Worm (Caenorhabditis elegans) whole organism, L4/young adult: ENCODE measurements around the gene zhit-3.

Source experiments
- W03F9.2 ChIP-seq: fragments of 150-350 bp; optimal IDR thresholded peaks from 2 replicates; lab custom pipeline; 2014; ENCODE audit warnings: missing biosample characterization, missing genetic modification characterization
- dao-5 ChIP-seq: sonication (generic microtip); optimal IDR thresholded peaks from 2 replicates; lab custom pipeline; 2016; ENCODE audit warnings: missing genotype, missing genetic modification characterization, moderate library complexity, missing compliant biosample characterization
- him-1 ChIP-seq: sonication (generic microtip); optimal IDR thresholded peaks from 2 replicates; lab custom pipeline; 2016; ENCODE audit warnings: missing genotype, missing genetic modification reagents, missing genetic modification characterization, missing compliant biosample characterization

The zhit-3 gene

DNA sequence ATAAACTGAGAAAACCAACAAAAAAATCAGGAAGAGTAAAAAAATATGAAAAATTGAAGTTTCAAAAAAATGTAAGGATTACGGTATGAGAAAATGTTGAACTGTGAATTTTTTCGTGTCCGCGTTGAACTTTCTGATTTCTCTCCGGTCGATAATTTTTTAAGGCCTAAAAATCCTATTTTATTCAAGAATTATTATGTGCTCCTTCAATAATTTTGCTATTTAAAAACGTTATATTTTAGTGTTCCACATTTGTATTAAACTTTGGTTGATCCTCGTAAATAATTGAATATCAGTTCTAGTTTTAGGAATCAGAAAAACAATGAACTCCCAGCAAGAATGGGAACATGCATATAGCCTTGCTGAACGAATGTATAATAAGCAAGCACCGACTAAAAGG, 700 bp upstream of the zhit-3 start, which contains the start of gene hpo-40:
TSS of gene hpo-40 (plus strand) at position 301 of the 400 bp plus-strand sequence.
- TF ChIP-seq him-1 (tag; lab: Kevin White, UChicago): no peak
- no peak for TF ChIP-seq W03F9.2 (tag; lab: Kevin White, UChicago)
- TF ChIP-seq dao-5 (tag; lab: Kevin White, UChicago): no peak

DNA sequence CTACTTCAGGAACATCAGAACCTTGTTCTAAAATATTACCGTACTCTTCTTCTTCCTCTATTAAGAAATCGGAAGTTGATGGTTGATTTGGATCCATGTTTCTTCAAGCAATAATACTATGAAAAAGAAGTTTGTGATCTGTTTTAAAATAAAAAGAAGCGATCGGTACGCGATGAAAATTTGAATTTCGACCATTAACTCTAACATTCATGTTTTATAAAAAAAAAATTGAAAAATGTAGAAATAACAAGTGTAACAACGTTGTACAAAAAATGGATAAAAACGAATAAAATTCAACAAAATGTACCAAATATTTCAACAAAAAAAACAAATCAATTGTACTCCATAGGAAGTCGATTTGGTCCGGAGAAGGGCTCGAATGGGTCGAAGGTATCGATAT, 1.7 kb downstream of the zhit-3 start, which contains the start of gene tftc-3:
TSS of gene tftc-3 (minus strand) at position 101 of the 400 bp plus-strand sequence.
- TF ChIP-seq him-1 (tag; lab: Kevin White, UChicago): no peak
- TF ChIP-seq dao-5 (tag; lab: Kevin White, UChicago): no peak
- TF ChIP-seq W03F9.2 (tag; lab: Kevin White, UChicago): no peak

- TF ChIP-seq W03F9.2 (tag; lab: Kevin White, UChicago) (no peak), him-1 (tag; lab: Kevin White, UChicago) (no peak), dao-5 (tag; lab: Kevin White, UChicago) (no peak)
Measured at ce11 chrV:10206502-10206901, 5.4 kb downstream of the zhit-3 start, which contains the start of gene rpc-25. Gene rpc-25 (minus strand): TSS chrV:10206602.

DNA sequence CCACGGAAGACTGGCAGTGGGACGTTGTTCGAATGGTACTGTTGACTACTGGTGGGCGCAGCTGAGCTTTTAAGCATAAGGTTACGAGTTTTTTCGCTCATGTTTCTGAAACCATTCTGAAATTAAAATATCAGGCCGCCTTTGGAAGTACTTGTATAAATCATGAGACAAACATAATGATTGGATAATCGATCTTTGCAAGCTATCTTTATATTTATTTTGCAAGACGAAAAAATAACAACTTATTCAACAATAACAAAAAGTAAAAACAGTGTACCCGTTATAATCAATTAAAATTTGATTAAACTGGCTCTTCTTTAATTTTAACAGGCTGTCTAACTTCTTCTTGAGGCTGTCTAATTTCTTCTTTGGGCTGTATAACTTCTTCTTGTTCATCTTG, 6.4 kb downstream of the zhit-3 start, which contains the start of gene ZK856.16:
TSS of gene ZK856.16 (minus strand) at position 101 of the 400 bp plus-strand sequence.
- TF ChIP-seq dao-5 (tag; lab: Kevin White, UChicago) (no peak), W03F9.2 (tag; lab: Kevin White, UChicago) (no peak), him-1 (tag; lab: Kevin White, UChicago) (no peak)

ce11 chrV:10204863-10205338, 7.0 kb downstream of the zhit-3 start, which contains the start of the genes ZK856.19 and ZK856.11:
Gene ZK856.19 (minus strand): TSS chrV:10204913.
Gene ZK856.11 (minus strand): TSS chrV:10204938.
- TF ChIP-seq W03F9.2 (tag; lab: Kevin White, UChicago): peak; percentile 58
- no peak for TF ChIP-seq him-1 (tag; lab: Kevin White, UChicago)

DNA sequence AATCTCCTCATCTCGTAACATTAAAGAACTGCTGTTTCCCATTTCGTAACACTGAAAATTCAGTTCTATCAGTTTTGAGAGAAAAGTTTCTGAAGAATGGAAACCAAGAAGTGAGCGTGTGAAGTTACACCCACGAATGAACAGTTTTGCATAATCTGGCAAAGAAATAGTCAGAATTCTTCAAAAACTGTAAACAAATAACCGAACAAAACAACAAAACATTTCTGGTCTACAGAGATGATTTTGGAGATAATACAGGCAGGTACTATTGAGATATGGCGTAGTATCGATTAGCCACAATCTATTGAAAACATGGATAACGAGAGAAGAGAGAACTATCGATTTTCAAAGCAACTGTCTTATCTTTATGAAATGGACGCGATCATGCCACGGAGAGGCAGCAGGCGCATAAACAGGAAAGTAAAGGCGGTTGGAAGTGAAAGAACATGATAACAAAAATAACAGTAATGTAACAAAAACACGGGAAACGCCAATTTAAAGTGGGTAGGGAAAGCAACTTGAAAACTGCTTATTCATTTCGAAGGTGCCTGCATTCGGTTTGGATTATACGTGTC, 8.4 kb downstream of the zhit-3 start, which contains the start of gene chpf-1:
TSS of gene chpf-1 (minus strand) at position 51 of the 575 bp plus-strand sequence.
- TF ChIP-seq dao-5 (tag; lab: Kevin White, UChicago) (no peak), W03F9.2 (tag; lab: Kevin White, UChicago) (no peak), him-1 (tag; lab: Kevin White, UChicago) (no peak)

DNA sequence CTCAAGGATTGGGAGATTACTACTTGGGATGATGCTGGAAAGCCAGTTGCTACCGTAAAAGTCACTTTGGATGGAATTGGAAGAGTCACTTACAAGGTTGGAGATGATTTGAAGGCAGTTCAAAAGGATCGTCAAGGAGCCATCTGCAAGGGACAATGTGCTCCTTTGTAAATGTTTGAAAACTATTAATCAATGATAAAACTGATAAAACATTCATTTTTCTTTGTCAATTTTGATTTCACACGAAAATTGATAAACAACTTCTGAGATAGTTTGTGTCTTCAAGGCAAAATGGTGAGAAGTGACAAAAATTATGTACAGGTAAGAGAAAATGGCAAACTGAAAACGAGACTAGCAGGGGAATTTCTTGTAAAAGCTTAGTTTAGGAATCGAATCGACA, 9.6 kb downstream of the zhit-3 start:
- TF ChIP-seq him-1 (tag; lab: Kevin White, UChicago) (no peak), W03F9.2 (tag; lab: Kevin White, UChicago) (no peak), dao-5 (tag; lab: Kevin White, UChicago) (no peak)

ce11 chrV:10201913-10202312, 10.0 kb downstream of the zhit-3 start, which contains the start of gene ZK856.7:
Gene ZK856.7 (plus strand): TSS chrV:10202098.
- TF ChIP-seq him-1 (tag; lab: Kevin White, UChicago) (no peak), W03F9.2 (tag; lab: Kevin White, UChicago) (no peak), dao-5 (tag; lab: Kevin White, UChicago) (no peak)

DNA sequence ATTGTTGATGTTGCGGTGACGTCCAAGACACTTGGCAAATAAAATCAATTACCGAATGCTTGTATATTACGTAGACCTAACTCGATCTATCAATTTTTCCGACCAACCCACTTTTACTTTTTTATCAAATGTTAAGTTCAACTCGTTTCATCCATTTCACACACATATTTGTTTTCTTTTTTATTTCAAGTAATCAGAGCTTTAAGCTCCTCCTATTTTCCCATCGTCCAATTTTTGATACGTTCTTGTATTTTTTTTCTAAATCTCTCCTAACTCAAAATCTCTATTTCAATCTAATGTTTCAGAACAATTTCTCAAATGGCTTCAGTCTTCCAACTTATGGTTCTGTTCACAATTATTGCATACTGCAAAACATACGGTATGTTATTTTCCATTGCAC, 13.5 kb downstream of the zhit-3 start, which contains the start of gene ZK856.6:
TSS of gene ZK856.6 (plus strand) at position 301 of the 400 bp plus-strand sequence.
- TF ChIP-seq W03F9.2 (tag; lab: Kevin White, UChicago) (no peak), him-1 (tag; lab: Kevin White, UChicago) (no peak), dao-5 (tag; lab: Kevin White, UChicago) (no peak)

ce11 chrV:10191242-10191641, 20.7 kb downstream of the zhit-3 start:
- TF ChIP-seq W03F9.2 (tag; lab: Kevin White, UChicago) (no peak), him-1 (tag; lab: Kevin White, UChicago) (no peak), dao-5 (tag; lab: Kevin White, UChicago) (no peak)

ce11 chrV:10190081-10190556, 21.8 kb downstream of the zhit-3 start, which contains the start of gene ZK856.5:
Gene ZK856.5 (minus strand): TSS chrV:10190131.
- no peak for TF ChIP-seq W03F9.2 (tag; lab: Kevin White, UChicago)
- no peak for TF ChIP-seq dao-5 (tag; lab: Kevin White, UChicago)
- TF ChIP-seq him-1 (tag; lab: Kevin White, UChicago): no peak

DNA sequence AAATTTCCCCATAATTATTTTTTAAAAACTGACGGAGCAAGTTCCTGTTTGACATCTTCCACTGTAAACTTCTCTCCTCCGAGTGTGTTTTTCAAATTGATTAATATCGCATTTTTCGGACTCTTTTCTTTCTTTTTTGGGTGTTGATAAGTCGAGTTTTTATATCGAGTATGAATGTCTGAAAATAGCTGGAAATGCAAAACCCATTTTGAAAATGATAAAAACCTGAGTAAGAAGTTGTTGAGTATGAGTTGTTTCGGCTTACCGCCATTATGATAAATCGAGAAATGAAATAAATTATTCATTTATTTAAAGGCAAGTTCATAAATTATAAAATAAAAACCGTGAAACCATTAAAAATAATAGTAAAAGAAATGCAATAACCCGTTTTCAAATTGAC, 26.2 kb downstream of the zhit-3 start, which contains the start of gene ZK856.18:
TSS of gene ZK856.18 (minus strand) at position 289 of the 400 bp plus-strand sequence.
- no peak for TF ChIP-seq dao-5 (tag; lab: Kevin White, UChicago)
- TF ChIP-seq him-1 (tag; lab: Kevin White, UChicago): no peak
- TF ChIP-seq W03F9.2 (tag; lab: Kevin White, UChicago): no peak

ce11 chrV:10183810-10184209, 28.1 kb downstream of the zhit-3 start:
- TF ChIP-seq W03F9.2 (tag; lab: Kevin White, UChicago): no peak
- no peak for TF ChIP-seq him-1 (tag; lab: Kevin White, UChicago)
- TF ChIP-seq dao-5 (tag; lab: Kevin White, UChicago): no peak
